Fruit fly (Drosophila melanogaster): ENCODE results near the gene CG8461.

CG8461 gene

DNA sequence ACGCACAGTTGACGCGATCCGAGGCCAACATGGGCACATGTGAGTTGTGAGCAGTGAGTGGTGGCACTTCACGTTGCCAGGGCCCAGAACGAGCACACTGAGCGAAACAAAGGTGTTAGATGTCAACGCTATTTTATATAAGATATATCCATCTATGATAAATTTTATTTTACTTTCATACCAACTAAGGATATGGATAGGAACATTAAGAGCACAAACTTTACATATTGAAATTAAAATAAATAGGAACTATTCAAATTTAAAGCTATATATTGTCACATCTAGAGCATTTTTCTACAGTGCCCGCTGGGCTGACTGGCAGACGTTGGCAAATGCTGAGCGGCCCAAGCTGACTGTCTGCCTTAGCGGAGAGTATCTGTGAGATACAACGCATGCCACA is 43.7 kb downstream of the CG8461 start (continued):
- TF ChIP-seq ash1 (GFP tag; optimal IDR thresholded peaks at IDR 0.05) (no peak), CG1832 (GFP tag; optimal IDR thresholded peaks at IDR 0.05) (no peak), Ptx1 (GFP tag; IDR thresholded peaks at IDR 0.05) (peak; percentile 72), CG8089 (GFP tag; optimal IDR thresholded peaks at IDR 0.05) (no peak), Hmr (GFP tag; optimal IDR thresholded peaks at IDR 0.05) (no peak), Scr (GFP tag; IDR thresholded peaks at IDR 0.05; ENCODE audit: partially characterized antibody) (no peak), Antp (GFP tag; optimal IDR thresholded peaks at IDR 0.05) (no peak), CG11085 (GFP tag; IDR thresholded peaks at IDR 0.05) (no peak), CG2889 (GFP tag; IDR thresholded peaks at IDR 0.05) (no peak), sc (optimal IDR thresholded peaks at IDR 0.05) (no peak), sc (GFP tag; optimal IDR thresholded peaks at IDR 0.05) (peak; percentile 55), CG17385 (GFP tag; optimal IDR thresholded peaks at IDR 0.05) (peak; percentile 31), CG34422 (GFP tag; IDR thresholded peaks at IDR 0.05) (peak; percentile 58; the same call in 2 of the 3 replicates), cad (GFP tag; optimal IDR thresholded peaks at IDR 0.05) (no peak), fd102C (GFP tag; optimal IDR thresholded peaks at IDR 0.05) (no peak), CG12769 (tag; optimal IDR thresholded peaks at IDR 0.05) (peak; percentile 37), Spps (tag; optimal IDR thresholded peaks at IDR 0.05) (peak; percentile 72), CG10321 (GFP tag; IDR thresholded peaks at IDR 0.05) (no peak), amos (GFP tag; IDR thresholded peaks at IDR 0.05; ENCODE audit: partially characterized antibody) (no peak), unpg (GFP tag; optimal IDR thresholded peaks at IDR 0.05) (peak; percentile 72), CG6791 (GFP tag; IDR thresholded peaks at IDR 0.05; ENCODE audit: partially characterized antibody) (no peak), vnd (GFP tag; IDR thresholded peaks at IDR 0.05; ENCODE audit: partially characterized antibody) (no peak), CG16815 (GFP tag; optimal IDR thresholded peaks at IDR 0.05) (peak; percentile 47), CG34224 (GFP tag; IDR thresholded peaks at IDR 0.05; ENCODE audit: partially characterized antibody) (no peak), E2f2 (GFP tag; IDR thresholded peaks at IDR 0.05) (0 out of 2 replicates have a peak, but pooled peaks have one; percentile 24), CG6654 (GFP tag; optimal IDR thresholded peaks at IDR 0.05) (no peak), cas (GFP tag; IDR thresholded peaks at IDR 0.05) (no peak), CG15269 (tag; optimal IDR thresholded peaks at IDR 0.05) (peak; percentile 64), CG32767 (GFP tag; IDR thresholded peaks at IDR 0.05) (peak; percentile 33; the same call in 1 of the 2 replicates), Drgx (GFP tag; IDR thresholded peaks at IDR 0.05) (peak; percentile 78), CG30020 (tag; optimal IDR thresholded peaks at IDR 0.05) (peak; percentile 13), CG8359 (GFP tag; optimal IDR thresholded peaks at IDR 0.05; ENCODE audit: borderline replicate concordance) (peak; percentile 36), CG4820 (GFP tag; optimal IDR thresholded peaks at IDR 0.05) (peak; percentile 68), insv (GFP tag; optimal IDR thresholded peaks at IDR 0.05) (no peak), gem (tag; optimal IDR thresholded peaks at IDR 0.05) (peak; percentile 80), peb (GFP tag; IDR thresholded peaks at IDR 0.05) (no peak), HmgD (GFP tag; optimal IDR thresholded peaks at IDR 0.05) (no peak), lov (optimal IDR thresholded peaks at IDR 0.05) (no peak), lov (GFP tag; IDR thresholded peaks at IDR 0.05) (0 out of 3 replicates have a peak, but pooled peaks have one; percentile 47), CG11695 (GFP tag; IDR thresholded peaks at IDR 0.05) (0 out of 3 replicates have a peak, but pooled peaks have one; percentile 44), CG3065 (GFP tag; optimal IDR thresholded peaks at IDR 0.05) (no peak), lmd (GFP tag; IDR thresholded peaks at IDR 0.05) (peak; percentile 68), nmo (GFP tag; optimal IDR thresholded peaks at IDR 0.05) (peak; percentile 77), Rfx (GFP tag; IDR thresholded peaks at IDR 0.05) (0 out of 2 replicates have a peak, but pooled peaks have one; percentile 16), Dad (GFP tag; optimal IDR thresholded peaks at IDR 0.05) (no peak), CG10267 (tag; optimal IDR thresholded peaks at IDR 0.05) (peak; percentile 75), ATbp (GFP tag; optimal IDR thresholded peaks at IDR 0.05) (peak; percentile 50), Sry-δ (GFP tag; optimal IDR thresholded peaks at IDR 0.05) (no peak), dimm (GFP tag; IDR thresholded peaks at IDR 0.05) (no peak), pum (GFP tag; optimal IDR thresholded peaks at IDR 0.05) (no peak), cwo (GFP tag; optimal IDR thresholded peaks at IDR 0.05) (peak; percentile 20)
